Worm (Caenorhabditis elegans) whole organism, L4 larva: ENCODE results near the gene srsx-27.

Experiments used
- R02D3.7 ChIP-seq: fragments of 150-350 bp; sonication (generic microtip); optimal IDR thresholded peaks from 3 replicates; lab custom pipeline; 2014; ENCODE audit warnings: missing biosample characterization, missing genetic modification characterization
- ceh-20 ChIP-seq: fragments of 200-800 bp; sonication (Bioruptor generic); IDR thresholded peaks from 2 replicates; pipeline ENCODE4 v1.3.6; 2022; ENCODE audit warnings: missing genetic modification reagents, missing genetic modification characterization, missing compliant biosample characterization
- ctbp-1 ChIP-seq: fragments of 200-800 bp; sonication (Bioruptor generic); IDR thresholded peaks from 2 replicates; pipeline ENCODE4 v1.3.6; 2022; ENCODE audit warnings: missing genetic modification reagents, missing genetic modification characterization, missing compliant biosample characterization
- dmd-6 ChIP-seq: fragments of 200-800 bp; sonication (Bioruptor generic); IDR thresholded peaks from 2 replicates; pipeline ENCODE4 v1.3.6; 2022; ENCODE audit warnings: missing genetic modification reagents, missing genetic modification characterization, missing compliant biosample characterization
- fos-1 ChIP-seq: fragments of 150-350 bp; optimal IDR thresholded peaks from 2 replicates; lab custom pipeline; 2014; ENCODE audit warnings: missing biosample characterization, missing genetic modification characterization
- mxl-3 ChIP-seq: fragments of 200-800 bp; sonication (Bioruptor generic); optimal IDR thresholded peaks from 2 replicates; lab custom pipeline; 2018; ENCODE audit warnings: mild to moderate bottlenecking, missing genetic modification characterization, missing compliant biosample characterization
- pha-4 ChIP-seq, 2 experiments: fragments of 150-350 bp in 1 of 2; fragments of 200-800 bp in 1 of 2; sonication (Bioruptor generic) in 1 of 2; IDR thresholded peaks in 1 of 2; optimal IDR thresholded peaks in 1 of 2; 2 replicates each; pipeline versions ENCODE4 v1.3.6 to Lab custom; 2014 to 2022; ENCODE audit warnings: missing genetic modification characterization in 2 of 2, missing genetic modification reagents in 2 of 2, missing biosample characterization in 1 of 2, missing compliant biosample characterization in 1 of 2
- skn-1 ChIP-seq: fragments of 150-350 bp; optimal IDR thresholded peaks from 2 replicates; lab custom pipeline; 2014; ENCODE audit warnings: missing biosample characterization, missing genetic modification characterization
- snpc-4 ChIP-seq: fragments of 150-350 bp; optimal IDR thresholded peaks from 2 replicates; lab custom pipeline; 2014; ENCODE audit warnings: missing biosample characterization, missing genetic modification characterization
- unc-62 ChIP-seq, 3 experiments: fragments of 150-350 bp in 1 of 3; sonication (generic microtip); optimal IDR thresholded peaks in 2 of 3; peaks in 1 of 3; 1 replicate in 1 of 3; 2 replicates in 2 of 3; lab custom pipeline; 2014 to 2017; ENCODE audit warnings: missing biosample characterization in 3 of 3, missing genetic modification characterization in 3 of 3, missing genetic modification reagents in 3 of 3, missing genotype in 1 of 3
- vab-7 ChIP-seq: fragments of 200-800 bp; sonication (Bioruptor generic); IDR thresholded peaks from 2 replicates; pipeline ENCODE4 v1.3.6; 2022; ENCODE audit warnings: missing genetic modification reagents, missing genetic modification characterization, missing compliant biosample characterization
- zag-1 ChIP-seq: fragments of 150-350 bp; optimal IDR thresholded peaks from 2 replicates; lab custom pipeline; 2014; ENCODE audit warnings: missing biosample characterization, missing genetic modification characterization
- ztf-11 ChIP-seq: fragments of 150-350 bp; optimal IDR thresholded peaks from 2 replicates; lab custom pipeline; 2014; ENCODE audit warnings: missing biosample characterization, missing genetic modification characterization

DNA sequence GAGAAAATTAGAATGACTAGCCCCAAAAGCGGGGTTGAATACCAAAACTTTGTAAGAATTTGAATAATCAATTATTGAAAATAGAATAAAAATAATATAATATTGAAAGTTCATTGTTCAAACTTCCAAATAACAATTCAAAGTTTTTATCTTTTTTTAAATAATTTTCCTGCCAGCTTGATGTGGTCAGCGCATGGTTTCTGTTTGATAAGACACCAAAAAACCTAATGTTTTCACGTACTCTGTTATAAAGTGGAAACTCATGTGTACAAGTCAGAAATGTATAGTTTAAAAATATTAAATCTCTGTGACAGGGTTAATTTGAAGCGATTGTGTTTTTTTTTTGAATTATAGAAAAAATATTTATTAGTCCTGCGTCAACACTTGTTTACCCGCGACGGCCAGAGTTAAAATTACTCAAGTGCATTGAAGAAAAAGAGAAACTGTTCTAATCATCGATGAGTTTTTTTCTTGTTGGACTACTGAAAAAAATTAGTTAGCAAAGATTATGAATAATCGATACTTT is 45.0 kb upstream of the srsx-27 start, which contains the start of gene ugt-17:
- TF ChIP-seq mxl-3 (no peak), ctbp-1 (no peak), zag-1 (tag; lab: Kevin White, UChicago) (no peak), dmd-6 (GFP tag; lab: Robert Waterston, UW) (peak; percentile 78), ztf-11 (tag; lab: Kevin White, UChicago) (no peak), unc-62 (GFP tag; optimal IDR thresholded peaks at IDR 0.05 in 1 of 2; lab: Kevin White, UChicago) (no peak), unc-62 (tag; optimal IDR thresholded peaks at IDR 0.05; lab: Kevin White, UChicago) (no peak), snpc-4 (no peak), fos-1 (tag; lab: Kevin White, UChicago) (no peak), R02D3.7 (tag; lab: Kevin White, UChicago) (no peak), vab-7 (no peak), skn-1 (tag; lab: Kevin White, UChicago) (no peak), pha-4 (GFP tag; IDR thresholded peaks at IDR 0.05; lab: Robert Waterston, UW) (no peak), pha-4 (tag; optimal IDR thresholded peaks at IDR 0.05; lab: Kevin White, UChicago) (no peak), ceh-20 (GFP tag; lab: Robert Waterston, UW) (no peak)
